Worm (Caenorhabditis elegans) whole organism, L3 larva: Measurements from ENCODE around the gene gly-4.

Source experiments
- ZK546.5 ChIP-seq: sonication (generic microtip); optimal IDR thresholded peaks from 2 replicates; lab custom pipeline; 2017; ENCODE audit warnings: missing biosample characterization, missing genetic modification characterization
- aly-2 ChIP-seq: fragments of 150-350 bp; optimal IDR thresholded peaks from 2 replicates; lab custom pipeline; 2014; ENCODE audit warnings: missing biosample characterization, missing genetic modification characterization
- ama-1 ChIP-seq: fragments of 150-350 bp; optimal IDR thresholded peaks from 2 replicates; lab custom pipeline; 2018
- elt-2 ChIP-seq: sonication (generic microtip); optimal IDR thresholded peaks from 2 replicates; lab custom pipeline; 2016; ENCODE audit warnings: missing genetic modification reagents, mild to moderate bottlenecking, missing genetic modification characterization, missing compliant biosample characterization
- jun-1 ChIP-seq: fragments of 150-350 bp; optimal IDR thresholded peaks from 2 replicates; lab custom pipeline; 2014; ENCODE audit warnings: missing biosample characterization, missing genetic modification reagents, missing genetic modification characterization
- nhr-237 ChIP-seq: fragments of 150-350 bp; optimal IDR thresholded peaks from 2 replicates; lab custom pipeline; 2014; ENCODE audit warnings: missing biosample characterization, missing genetic modification characterization
- ztf-11 ChIP-seq: fragments of 150-350 bp; optimal IDR thresholded peaks from 2 replicates; lab custom pipeline; 2014; ENCODE audit warnings: missing biosample characterization, missing genetic modification characterization

- TF ChIP-seq ztf-11 (tag; lab: Kevin White, UChicago) = no peak
- TF ChIP-seq ZK546.5 = no peak
- no peak for TF ChIP-seq jun-1 (tag; lab: Kevin White, UChicago)
- no peak for TF ChIP-seq elt-2 (tag; lab: Kevin White, UChicago)
- no peak for TF ChIP-seq ama-1 (lab: Kevin White, UChicago)
- no peak for TF ChIP-seq aly-2 (tag; lab: Kevin White, UChicago)
- TF ChIP-seq nhr-237 (tag; lab: Kevin White, UChicago) = no peak
Measured at ce11 chrV:19905988-19906387, 10.8 kb upstream of the gly-4 start.
